Worm (Caenorhabditis elegans) whole organism, midembryonic: Measurements from ENCODE around the gene ani-1.

Experiments
- T22C8.4 ChIP-seq: fragments of 200-800 bp; sonication (Bioruptor generic); IDR thresholded peaks from 2 replicates; pipeline ENCODE4 v1.3.6; 2022; ENCODE audit warnings: missing genetic modification characterization, missing compliant biosample characterization
- cog-1 ChIP-seq: sonication (generic microtip); optimal IDR thresholded peaks from 2 replicates; lab custom pipeline; 2016; ENCODE audit warnings: missing genetic modification characterization, missing compliant biosample characterization
- flt-1 ChIP-seq: fragments of 200-800 bp; sonication (Bioruptor generic); IDR thresholded peaks from 2 replicates; pipeline ENCODE4 v1.3.6; 2022; ENCODE audit warnings: missing genetic modification characterization, missing compliant biosample characterization
- klf-2 ChIP-seq: fragments of 200-800 bp; sonication (Bioruptor generic); conservative IDR thresholded peaks from 2 replicates; pipeline ENCODE4 v1.3.6; 2022; ENCODE audit warnings: missing genetic modification reagents, missing genetic modification characterization, missing compliant biosample characterization
- med-1 ChIP-seq: sonication (generic microtip); optimal IDR thresholded peaks from 2 replicates; lab custom pipeline; 2017; ENCODE audit warnings: missing genetic modification characterization, mild to moderate bottlenecking, missing compliant biosample characterization, antibody characterized with exemption, missing genetic modification reagents; ENCODE audit not compliant: insufficient read depth
- ref-1 ChIP-seq: fragments of 200-800 bp; sonication (Bioruptor generic); conservative IDR thresholded peaks from 2 replicates; pipeline ENCODE4 v1.3.6; 2022; ENCODE audit warnings: missing genetic modification reagents, missing genetic modification characterization, missing compliant biosample characterization
- tab-1 ChIP-seq: fragments of 200-800 bp; sonication (Bioruptor generic); IDR thresholded peaks from 2 replicates; pipeline ENCODE4 v1.3.6; 2022; ENCODE audit warnings: missing genetic modification characterization, missing compliant biosample characterization
- ztf-23 ChIP-seq: fragments of 200-800 bp; sonication (Bioruptor generic); IDR thresholded peaks from 2 replicates; pipeline ENCODE4 v1.3.6; 2022; ENCODE audit warnings: missing genetic modification reagents, missing genetic modification characterization, missing compliant biosample characterization
- ztf-29 ChIP-seq: fragments of 200-800 bp; sonication (Bioruptor generic); IDR thresholded peaks from 2 replicates; pipeline ENCODE4 v1.3.6; 2022; ENCODE audit warnings: missing genetic modification reagents, missing genetic modification characterization, missing compliant biosample characterization

ani-1 gene

ce11 chrIII:12468869-12469268 is 15.7 kb upstream of the ani-1 start, which contains the start of gene Y49E10.29:
Y49E10.29 (plus strand) TSS chrIII:12469169.
- TF ChIP-seq ref-1 (GFP tag; lab: Robert Waterston, UW) (no peak), cog-1 (tag; lab: Kevin White, UChicago) (no peak), tab-1 (GFP tag; lab: Robert Waterston, UW) (no peak), flt-1 (GFP tag; lab: Robert Waterston, UW) (no peak)

ce11 chrIII:12466310-12466709 is 13.1 kb upstream of the ani-1 start, which contains the start of gene pstk-1:
pstk-1 (plus strand) TSS chrIII:12466610.
- TF ChIP-seq ztf-23 (GFP tag; lab: Robert Waterston, UW) (no peak), ref-1 (GFP tag; lab: Robert Waterston, UW) (no peak), T22C8.4 (GFP tag; lab: Robert Waterston, UW) (no peak), cog-1 (tag; lab: Kevin White, UChicago) (no peak), med-1 (GFP tag; lab: Kevin White, UChicago) (no peak), flt-1 (GFP tag; lab: Robert Waterston, UW) (no peak), tab-1 (GFP tag; lab: Robert Waterston, UW) (no peak), klf-2 (GFP tag; lab: Robert Waterston, UW) (no peak), ztf-29 (no peak)

ce11 chrIII:12458970-12459369 is 5.8 kb upstream of the ani-1 start:
- no peak for TF ChIP-seq ztf-29
- TF ChIP-seq ztf-23 (GFP tag; lab: Robert Waterston, UW), result no peak
- no peak for TF ChIP-seq tab-1 (GFP tag; lab: Robert Waterston, UW)
- no peak for TF ChIP-seq klf-2 (GFP tag; lab: Robert Waterston, UW)
- TF ChIP-seq flt-1 (GFP tag; lab: Robert Waterston, UW), result no peak
- TF ChIP-seq T22C8.4 (GFP tag; lab: Robert Waterston, UW), result no peak
- no peak for TF ChIP-seq med-1 (GFP tag; lab: Kevin White, UChicago)
- no peak for TF ChIP-seq cog-1 (tag; lab: Kevin White, UChicago)
- no peak for TF ChIP-seq ref-1 (GFP tag; lab: Robert Waterston, UW)

- TF ChIP-seq flt-1 (GFP tag; lab: Robert Waterston, UW) (no peak), ztf-23 (GFP tag; lab: Robert Waterston, UW) (no peak), ref-1 (GFP tag; lab: Robert Waterston, UW) (no peak), klf-2 (GFP tag; lab: Robert Waterston, UW) (no peak), cog-1 (tag; lab: Kevin White, UChicago) (no peak), T22C8.4 (GFP tag; lab: Robert Waterston, UW) (no peak), ztf-29 (no peak), med-1 (GFP tag; lab: Kevin White, UChicago) (no peak), tab-1 (GFP tag; lab: Robert Waterston, UW) (no peak)
Observed at ce11 chrIII:12456801-12457647, 3.8 kb upstream of the ani-1 start, which contains the start of the genes scav-3 and Y49E10.21. scav-3 (minus strand) TSS chrIII:12456850. Y49E10.21 (plus strand) TSS chrIII:12457597.

ce11 chrIII:12455651-12456420 is 2.7 kb upstream of the ani-1 start:
- no peak for TF ChIP-seq ztf-29
- TF ChIP-seq med-1 (GFP tag; lab: Kevin White, UChicago), result no peak
- TF ChIP-seq ztf-23 (GFP tag; lab: Robert Waterston, UW), result no peak
- no peak for TF ChIP-seq cog-1 (tag; lab: Kevin White, UChicago)
- TF ChIP-seq flt-1 (GFP tag; lab: Robert Waterston, UW), result no peak
- TF ChIP-seq T22C8.4 (GFP tag; lab: Robert Waterston, UW), result no peak
- TF ChIP-seq klf-2 (GFP tag; lab: Robert Waterston, UW), result no peak
- TF ChIP-seq tab-1 (GFP tag; lab: Robert Waterston, UW), result no peak
- no peak for TF ChIP-seq ref-1 (GFP tag; lab: Robert Waterston, UW)

ce11 chrIII:12453785-12454184 is 610 bp upstream of the ani-1 start:
- TF ChIP-seq ztf-29, result no peak
- 0 out of 2 replicates have a peak, but pooled peaks have one; percentile 41 for TF ChIP-seq T22C8.4 (GFP tag; lab: Robert Waterston, UW)

- no peak for TF ChIP-seq ztf-29
- no peak for TF ChIP-seq ref-1 (GFP tag; lab: Robert Waterston, UW)
- no peak for TF ChIP-seq klf-2 (GFP tag; lab: Robert Waterston, UW)
- no peak for TF ChIP-seq ztf-23 (GFP tag; lab: Robert Waterston, UW)
- TF ChIP-seq flt-1 (GFP tag; lab: Robert Waterston, UW), result no peak
- TF ChIP-seq med-1 (GFP tag; lab: Kevin White, UChicago), result no peak
- TF ChIP-seq tab-1 (GFP tag; lab: Robert Waterston, UW), result no peak
Observed at ce11 chrIII:12445991-12446502, 7.1 kb downstream of the ani-1 start, which contains the start of gene Y49E10.18. Y49E10.18 (minus strand) TSS chrIII:12446106.

- no peak for TF ChIP-seq cog-1 (tag; lab: Kevin White, UChicago)
Observed at ce11 chrIII:12445223-12445622, 8.0 kb downstream of the ani-1 start.

- TF ChIP-seq klf-2 (GFP tag; lab: Robert Waterston, UW) (0 out of 2 replicates have a peak, but pooled peaks have one; percentile 7), cog-1 (tag; lab: Kevin White, UChicago) (no peak)
Observed at ce11 chrIII:12443880-12444279, 9.3 kb downstream of the ani-1 start.
